Worm (Caenorhabditis elegans) whole organism, L1 larva: Measurements from ENCODE around the gene F46H5.5.

Experiments
- ceh-82 ChIP-seq, 3 experiments: fragments of 150-350 bp in 1 of 3; sonication (generic microtip) in 2 of 3; optimal IDR thresholded peaks; 2 replicates each; lab custom pipeline; 2014 to 2017; ENCODE audit warnings: missing biosample characterization in 3 of 3, missing genetic modification characterization in 3 of 3
- ces-1 ChIP-seq: fragments of 150-350 bp; optimal IDR thresholded peaks from 2 replicates; lab custom pipeline; 2014; ENCODE audit warnings: missing biosample characterization, missing genetic modification reagents, missing genetic modification characterization
- egl-13 ChIP-seq: sonication (generic microtip); optimal IDR thresholded peaks from 2 replicates; lab custom pipeline; 2016; ENCODE audit warnings: missing genotype, missing genetic modification reagents, missing genetic modification characterization, missing compliant biosample characterization
- fkh-10 ChIP-seq: sonication (generic microtip); optimal IDR thresholded peaks from 2 replicates; lab custom pipeline; 2017; ENCODE audit warnings: missing biosample characterization, missing genetic modification reagents, missing genetic modification characterization
- fos-1 ChIP-seq: fragments of 150-350 bp; optimal IDR thresholded peaks from 2 replicates; lab custom pipeline; 2014; ENCODE audit warnings: missing biosample characterization, missing genetic modification characterization
- grh-1 ChIP-seq: fragments of 200-800 bp; sonication (Bioruptor generic); IDR thresholded peaks from 2 replicates; pipeline ENCODE4 v1.3.6; 2022; ENCODE audit warnings: missing genetic modification reagents, missing genetic modification characterization, missing compliant biosample characterization
- jun-1 ChIP-seq: fragments of 150-350 bp; optimal IDR thresholded peaks from 2 replicates; lab custom pipeline; 2014; ENCODE audit warnings: missing biosample characterization, missing genetic modification reagents, missing genetic modification characterization
- lin-15B ChIP-seq: fragments of 150-350 bp; sonication (generic microtip); optimal IDR thresholded peaks from 3 replicates; lab custom pipeline; 2014; ENCODE audit warnings: missing biosample characterization, missing genetic modification characterization
- lir-3 ChIP-seq: sonication (generic microtip); optimal IDR thresholded peaks from 2 replicates; lab custom pipeline; 2016; ENCODE audit warnings: mild to moderate bottlenecking, missing genetic modification characterization, moderate library complexity, missing compliant biosample characterization; ENCODE audit not compliant: poor library complexity
- mdl-1 ChIP-seq, 2 experiments: fragments of 150-350 bp; optimal IDR thresholded peaks; 2 replicates each; lab custom pipeline; 2014 to 2017; ENCODE audit warnings: missing biosample characterization in 2 of 2, missing genetic modification characterization in 2 of 2, inconsistent platforms in 1 of 2
- mep-1 ChIP-seq: fragments of 150-350 bp; optimal IDR thresholded peaks from 2 replicates; lab custom pipeline; 2014; ENCODE audit warnings: missing biosample characterization, missing genetic modification characterization
- nhr-12 ChIP-seq: sonication (generic microtip); optimal IDR thresholded peaks from 2 replicates; lab custom pipeline; 2017; ENCODE audit warnings: missing biosample characterization, missing genetic modification characterization
- nhr-47 ChIP-seq: sonication (generic microtip); optimal IDR thresholded peaks from 2 replicates; lab custom pipeline; 2016; ENCODE audit warnings: mild to moderate bottlenecking, missing genetic modification characterization, moderate library complexity, missing compliant biosample characterization
- nhr-77 ChIP-seq: fragments of 150-350 bp; optimal IDR thresholded peaks from 2 replicates; lab custom pipeline; 2014; ENCODE audit warnings: missing biosample characterization, missing genetic modification characterization
- nhr-85 ChIP-seq: sonication (generic microtip); peaks from one replicate; lab custom pipeline; 2016; ENCODE audit warnings: missing genetic modification characterization, inconsistent platforms, missing compliant biosample characterization
- snu-23 ChIP-seq: sonication (generic microtip); optimal IDR thresholded peaks from 2 replicates; lab custom pipeline; 2016; ENCODE audit warnings: missing genetic modification characterization, missing compliant biosample characterization
- sptf-1 ChIP-seq: fragments of 150-350 bp; optimal IDR thresholded peaks from 2 replicates; lab custom pipeline; 2014; ENCODE audit warnings: missing biosample characterization, missing genetic modification characterization
- ztf-11 ChIP-seq, 2 experiments: sonication (generic microtip); optimal IDR thresholded peaks; 2 replicates each; lab custom pipeline; 2016 to 2017; ENCODE audit warnings: missing genetic modification characterization in 2 of 2, missing biosample characterization in 1 of 2, missing compliant biosample characterization in 1 of 2

Gene F46H5.5

DNA sequence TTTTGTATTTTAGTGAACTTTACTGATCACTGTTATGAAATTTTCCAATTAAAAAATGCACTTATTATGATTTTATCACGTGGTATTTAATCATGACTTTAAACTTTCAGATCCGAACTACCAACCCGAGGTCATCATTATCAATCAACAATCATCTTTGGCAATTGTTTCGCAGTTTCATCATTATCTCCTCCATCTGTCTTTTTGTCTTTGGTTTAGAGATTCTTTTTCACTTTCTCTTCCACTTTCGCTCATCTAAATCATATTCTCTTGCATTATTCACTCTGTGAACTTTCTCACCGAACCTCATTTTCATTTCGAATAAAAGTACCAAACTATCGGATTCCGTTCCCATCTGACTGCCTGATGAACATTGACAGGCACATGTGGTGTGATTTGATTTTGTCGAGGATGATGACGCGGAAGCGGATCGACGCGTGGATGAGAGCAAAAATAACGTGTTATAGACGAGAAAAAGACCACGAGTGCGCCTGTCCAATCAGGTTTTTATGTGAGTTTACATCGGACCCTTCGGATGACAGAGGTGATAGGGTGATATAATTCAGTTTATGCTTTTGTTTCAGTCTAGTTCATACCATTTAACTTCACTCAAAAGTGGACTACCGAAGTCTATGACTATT lies 46.2 kb downstream of the F46H5.5 start (continued):
- TF ChIP-seq lir-3 (tag; lab: Kevin White, UChicago) (no peak), mdl-1 (tag; optimal IDR thresholded peaks at IDR 0.05; lab: Kevin White, UChicago) (no peak), fos-1 (no peak), ceh-82 (tag; optimal IDR thresholded peaks at IDR 0.05; lab: Kevin White, UChicago) (no peak)
- TF ChIP-seq, all 84 proteins: peak for 7

DNA sequence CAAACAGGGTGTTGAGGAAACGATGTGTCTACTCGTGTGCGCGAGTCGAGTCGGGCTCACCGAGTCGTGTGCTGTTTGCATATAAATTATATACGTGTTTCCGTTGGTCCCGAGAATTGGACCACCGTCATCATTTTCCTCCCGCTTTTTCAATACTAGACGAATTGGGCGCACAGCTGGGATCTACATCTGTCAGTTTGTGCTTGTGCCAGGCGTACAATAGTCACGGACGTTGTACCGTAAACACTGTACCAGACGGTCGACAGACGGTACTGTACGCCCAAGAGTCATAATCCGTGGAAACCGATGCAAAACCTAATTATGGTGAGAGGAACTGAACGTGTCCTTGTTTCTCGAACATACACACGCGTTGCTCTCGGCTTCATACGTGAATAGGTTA lies 47.6 kb downstream of the F46H5.5 start:
- no peak for TF ChIP-seq nhr-85 (tag; lab: Kevin White, UChicago)
- TF ChIP-seq lin-15B (tag; lab: Kevin White, UChicago) = no peak
- no peak for TF ChIP-seq nhr-12
- no peak for TF ChIP-seq fkh-10
- no peak for TF ChIP-seq ztf-11 (tag; optimal IDR thresholded peaks at IDR 0.05; lab: Kevin White, UChicago)
- no peak for TF ChIP-seq mep-1 (tag; lab: Kevin White, UChicago)
- TF ChIP-seq ces-1 (GFP tag; lab: Kevin White, UChicago) = no peak
- TF ChIP-seq grh-1 (GFP tag; lab: Robert Waterston, UW) = no peak
- no peak for TF ChIP-seq ceh-82 (tag; optimal IDR thresholded peaks at IDR 0.05; lab: Kevin White, UChicago)
- no peak for TF ChIP-seq snu-23 (GFP tag; lab: Kevin White, UChicago)
- no peak for TF ChIP-seq nhr-77
- no peak for TF ChIP-seq nhr-47 (tag; lab: Kevin White, UChicago)
- TF ChIP-seq jun-1 (tag; lab: Kevin White, UChicago) = no peak
- no peak for TF ChIP-seq fos-1

DNA sequence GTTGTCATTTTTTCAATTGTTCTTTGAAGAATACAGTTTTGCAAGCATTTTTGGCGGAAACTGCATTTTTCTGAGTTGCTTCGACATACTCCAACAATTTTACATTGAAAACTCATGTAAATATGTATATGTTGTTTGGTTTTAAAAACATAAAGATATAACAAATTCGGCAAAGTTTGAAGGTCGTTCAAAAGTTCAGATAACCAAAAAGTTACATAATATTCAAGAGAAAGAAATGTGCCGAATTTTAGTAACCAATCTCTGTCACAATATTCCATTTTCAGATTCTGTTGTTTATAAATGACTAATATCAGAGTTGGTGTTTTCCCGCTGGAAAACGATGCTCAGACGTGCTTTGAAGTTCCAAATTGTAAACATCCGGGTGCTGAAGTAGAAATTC lies 50.4 kb downstream of the F46H5.5 start, which contains the start of gene ZK867.2:
Gene ZK867.2 (plus strand): TSS at position 301 of the 400 bp plus-strand sequence.
- TF ChIP-seq nhr-47 (tag; lab: Kevin White, UChicago) (no peak), sptf-1 (tag; lab: Kevin White, UChicago) (no peak), egl-13 (tag; lab: Kevin White, UChicago) (no peak), lin-15B (tag; lab: Kevin White, UChicago) (no peak)
